Worm (Caenorhabditis elegans): ENCODE results near the gene lys-10.

lys-10 gene

DNA sequence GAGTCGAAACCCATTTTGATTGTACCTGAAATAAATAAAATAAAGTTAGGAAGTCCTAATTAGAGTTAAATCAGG lies 43.3 kb upstream of the lys-10 start, which contains the start of gene nucl-1:
Gene nucl-1 (minus strand): TSS at position 26 of the 75 bp plus-strand sequence.
- TF ChIP-seq nhr-77 (tag; optimal IDR thresholded peaks at IDR 0.05) (no peak), pag-3 (tag; optimal IDR thresholded peaks at IDR 0.05; ENCODE audit: borderline replicate concordance, insufficient read depth) (no peak), Y116A8C.19 (tag; optimal IDR thresholded peaks at IDR 0.05; ENCODE audit: borderline replicate concordance) (no peak), lsy-2 (tag; optimal IDR thresholded peaks at IDR 0.05) (no peak), ets-5 (GFP tag; IDR thresholded peaks at IDR 0.05) (no peak), elt-3 (tag; optimal IDR thresholded peaks at IDR 0.05) (no peak), C16A3.4 (tag; optimal IDR thresholded peaks at IDR 0.05) (no peak), nhr-84 (tag; optimal IDR thresholded peaks at IDR 0.05) (no peak), mef-2 (tag; optimal IDR thresholded peaks at IDR 0.05) (no peak), C34B4.2 (tag; optimal IDR thresholded peaks at IDR 0.05) (no peak)

DNA sequence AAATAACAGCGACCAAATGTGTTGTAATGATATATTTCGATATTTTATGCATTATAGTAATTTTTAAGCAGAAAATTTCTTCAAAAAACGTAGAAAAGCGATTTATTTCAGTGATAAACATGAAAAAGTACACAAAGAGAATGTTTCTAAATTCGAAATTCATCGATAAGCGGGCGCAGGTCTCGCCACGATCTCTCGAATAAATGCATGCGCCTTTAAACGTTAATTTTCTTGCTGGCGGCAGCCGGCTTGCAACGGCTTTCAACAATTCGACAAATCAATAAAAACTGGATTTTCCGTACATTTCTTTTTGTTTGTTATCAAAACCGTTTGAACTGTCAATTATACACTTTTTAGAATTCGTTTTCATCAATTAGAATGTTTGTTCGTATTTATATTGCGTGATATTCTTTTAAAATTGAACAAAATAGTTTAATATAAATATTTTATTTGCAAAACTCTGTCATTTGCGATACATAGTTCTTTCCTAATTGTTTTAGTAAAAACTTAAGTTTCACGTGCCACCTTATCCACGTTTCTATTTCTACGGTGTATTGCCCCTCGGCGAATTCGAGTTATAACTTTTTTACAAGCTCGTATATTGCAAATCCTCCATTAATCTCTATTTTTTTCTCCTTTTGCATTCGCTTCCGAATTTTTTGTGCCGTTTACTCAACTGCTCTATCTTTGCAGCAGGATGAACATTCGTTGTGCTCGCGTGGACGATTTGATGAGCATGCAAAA lies 42.9 kb upstream of the lys-10 start, which contains the start of gene daf-31:
Gene daf-31 (plus strand): TSS at position 694 of the 744 bp plus-strand sequence.
- no peak for TF ChIP-seq grh-1 (GFP tag; IDR thresholded peaks at IDR 0.05)
- TF ChIP-seq nhr-77 (tag; optimal IDR thresholded peaks at IDR 0.05), result no peak
- TF ChIP-seq aha-1 (tag; optimal IDR thresholded peaks at IDR 0.05), result no peak
- no peak for TF ChIP-seq nhr-19 (GFP tag; conservative IDR thresholded peaks at IDR 0.05)
- TF ChIP-seq sox-4 (tag; optimal IDR thresholded peaks at IDR 0.05), result no peak
- peak; percentile 61 for TF ChIP-seq nhr-20 (tag; optimal IDR thresholded peaks at IDR 0.05)
- peak; percentile 50 to 78 (median 64) for TF ChIP-seq dpl-1 (GFP tag; optimal IDR thresholded peaks at IDR 0.05)
- TF ChIP-seq ceh-90 (tag; optimal IDR thresholded peaks at IDR 0.05), result no peak
- peak; percentile 2 for TF ChIP-seq skn-1 (tag; optimal IDR thresholded peaks at IDR 0.05)
- TF ChIP-seq alr-1 (tag; optimal IDR thresholded peaks at IDR 0.05; ENCODE audit: borderline replicate concordance), result no peak
- TF ChIP-seq snpc-4 (tag; optimal IDR thresholded peaks at IDR 0.05), result peak; percentile 14
- TF ChIP-seq hlh-17 (GFP tag; optimal IDR thresholded peaks at IDR 0.05; ENCODE audit: borderline replicate concordance), result no peak
- TF ChIP-seq egl-27 (tag; optimal IDR thresholded peaks at IDR 0.05), result no peak
- TF ChIP-seq nhr-47 (tag; optimal IDR thresholded peaks at IDR 0.05), result peak; percentile 45
- TF ChIP-seq ces-1 (GFP tag; optimal IDR thresholded peaks at IDR 0.05), result no peak
- TF ChIP-seq zag-1 (tag; optimal IDR thresholded peaks at IDR 0.05), result no peak
- no peak for TF ChIP-seq efl-3 (GFP tag; optimal IDR thresholded peaks at IDR 0.05)
- peak; percentile 69 for TF ChIP-seq blmp-1 (tag; optimal IDR thresholded peaks at IDR 0.05)
- peak; percentile 64 to 86 for TF ChIP-seq lsy-2 (tag; optimal IDR thresholded peaks at IDR 0.05)
- TF ChIP-seq nhr-11 (tag; optimal IDR thresholded peaks at IDR 0.05), result no peak
- peak; percentile 65 for TF ChIP-seq snu-23 (GFP tag; optimal IDR thresholded peaks at IDR 0.05)
- TF ChIP-seq nhr-85 (tag), result no peak
- TF ChIP-seq unc-130 (tag; optimal IDR thresholded peaks at IDR 0.05), result no peak
- TF ChIP-seq nhr-76 (tag; optimal IDR thresholded peaks at IDR 0.05), result no peak
- peak; percentile 39 for TF ChIP-seq xbp-1 (tag; optimal IDR thresholded peaks at IDR 0.05)
- no peak for TF ChIP-seq fkh-4 (tag; optimal IDR thresholded peaks at IDR 0.05; ENCODE audit: borderline replicate concordance)
- TF ChIP-seq ceh-82 (tag; optimal IDR thresholded peaks at IDR 0.05), result peak in 2 of 3 experiments; percentile 36 to 72
- TF ChIP-seq ztf-11 (tag; optimal IDR thresholded peaks at IDR 0.05), result no peak
- TF ChIP-seq tlp-1 (tag; optimal IDR thresholded peaks at IDR 0.05), result no peak
- no peak for TF ChIP-seq fkh-10 (GFP tag; optimal IDR thresholded peaks at IDR 0.05)
- TF ChIP-seq F16B12.6 (tag; optimal IDR thresholded peaks at IDR 0.05), result peak; percentile 34
- peak in 1 of 2 experiments; percentile 20 for TF ChIP-seq mdl-1 (tag; optimal IDR thresholded peaks at IDR 0.05)
- TF ChIP-seq nhr-90 (tag; optimal IDR thresholded peaks at IDR 0.05; ENCODE audit: poor library complexity), result peak; percentile 6
- TF ChIP-seq mep-1 (tag; optimal IDR thresholded peaks at IDR 0.05), result peak; percentile 69
- TF ChIP-seq irx-1 (tag; optimal IDR thresholded peaks at IDR 0.05), result peak; percentile 33
- peak; percentile 35 for TF ChIP-seq dsc-1 (tag; optimal IDR thresholded peaks at IDR 0.05)
- no peak for TF ChIP-seq fkh-8 (tag; optimal IDR thresholded peaks at IDR 0.05)
- no peak for TF ChIP-seq aly-2 (tag; optimal IDR thresholded peaks at IDR 0.05)
- TF ChIP-seq efl-1 (optimal IDR thresholded peaks at IDR 0.05), result peak; percentile 72 to 73
- TF ChIP-seq efl-1 (GFP tag; optimal IDR thresholded peaks at IDR 0.05 in 1 of 2), result peak; percentile 68 to 96
- TF ChIP-seq tbx-2 (tag; optimal IDR thresholded peaks at IDR 0.05), result peak; percentile 18
- TF ChIP-seq lin-15B (tag; optimal IDR thresholded peaks at IDR 0.05), result peak; percentile 18
- no peak for TF ChIP-seq ets-5 (GFP tag; IDR thresholded peaks at IDR 0.05)
- TF ChIP-seq vab-15 (tag; optimal IDR thresholded peaks at IDR 0.05), result no peak
